Fruit fly (Drosophila melanogaster): Measurements from ENCODE around the gene CG2225.
A peak's percentile ranks its signal among the peaks of the same experiment; 100 is the strongest.

The CG2225 gene

DNA sequence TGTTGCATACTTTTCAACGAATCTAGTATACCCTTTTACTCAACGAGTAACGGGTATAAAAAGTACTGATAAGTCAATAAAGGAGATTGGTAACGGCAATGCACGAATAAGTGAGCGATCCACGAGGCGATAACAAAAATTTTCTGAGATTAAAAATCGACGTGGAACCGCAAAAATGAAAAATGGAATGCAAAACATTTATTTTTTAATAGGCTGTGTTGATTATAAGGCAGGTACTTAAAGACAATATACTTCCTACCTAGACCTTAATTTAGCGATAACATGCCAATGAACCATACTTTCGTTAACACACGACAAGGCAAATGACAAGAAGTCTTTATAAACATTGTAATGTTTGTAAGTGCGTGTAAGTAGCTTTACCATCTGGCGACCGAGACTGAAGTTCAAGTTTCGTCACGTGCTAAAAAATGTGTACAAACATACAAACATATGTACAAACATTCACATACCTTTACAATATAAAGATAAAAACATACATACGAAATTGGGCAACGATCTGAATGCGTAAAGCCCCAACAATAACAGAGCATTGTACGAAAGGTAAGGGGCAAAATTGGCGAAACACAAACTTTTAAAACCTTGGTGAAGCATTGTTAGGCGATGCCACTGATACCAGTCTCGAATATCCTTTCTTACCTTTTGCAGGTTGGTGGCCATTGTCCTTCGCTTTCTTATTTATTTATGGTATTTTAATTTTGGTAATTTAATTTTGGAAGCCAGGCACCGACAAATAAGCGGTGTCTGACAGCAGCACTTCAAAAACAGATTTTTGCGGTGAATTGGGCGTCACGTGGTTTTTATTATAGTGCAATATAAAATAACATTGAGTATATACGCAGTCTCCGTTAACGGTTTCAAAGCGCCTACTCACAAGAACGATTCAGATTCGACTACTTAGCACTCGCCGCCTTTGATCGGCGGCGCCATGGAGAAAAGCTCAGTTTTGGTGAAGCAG is 54.3 kb downstream of the CG2225 start:
- TF ChIP-seq CG6791 (GFP tag; IDR thresholded peaks at IDR 0.05; ENCODE audit: partially characterized antibody): peak; percentile 33; the same call in 1 of the 3 replicates
- peak; percentile 83 for TF ChIP-seq cwo (GFP tag; optimal IDR thresholded peaks at IDR 0.05)
- TF ChIP-seq grn (GFP tag; optimal IDR thresholded peaks at IDR 0.05): peak; percentile 84
- TF ChIP-seq CG15011 (GFP tag; optimal IDR thresholded peaks at IDR 0.05): peak; percentile 6
- 0 out of 3 replicates have a peak, but pooled peaks have one; percentile 29 for TF ChIP-seq z (GFP tag; IDR thresholded peaks at IDR 0.05)
- TF ChIP-seq Med (GFP tag): peak; percentile 31
- TF ChIP-seq exex (tag; optimal IDR thresholded peaks at IDR 0.05): peak; percentile 78
- TF ChIP-seq CG3847 (GFP tag; IDR thresholded peaks at IDR 0.05): no peak
- TF ChIP-seq Atf-2 (GFP tag; optimal IDR thresholded peaks at IDR 0.05): no peak
- no peak for TF ChIP-seq pan (optimal IDR thresholded peaks at IDR 0.05)
- peak in 1 of 2 experiments; percentile 44 for TF ChIP-seq pan (GFP tag; optimal IDR thresholded peaks at IDR 0.05 in 1 of 2, IDR thresholded peaks at IDR 0.05 in 1 of 2)
- 0 out of 2 replicates have a peak, but pooled peaks have one; percentile 14 for TF ChIP-seq tna (GFP tag; IDR thresholded peaks at IDR 0.05; ENCODE audit: partially characterized antibody)
- TF ChIP-seq CG13287 (GFP tag; IDR thresholded peaks at IDR 0.05; ENCODE audit: partially characterized antibody): 0 out of 2 replicates have a peak, but pooled peaks have one; percentile 6
- TF ChIP-seq CG11695 (GFP tag; IDR thresholded peaks at IDR 0.05): 0 out of 3 replicates have a peak, but pooled peaks have one; percentile 12
- TF ChIP-seq row (GFP tag; IDR thresholded peaks at IDR 0.05): peak; percentile 4; the same call in 1 of the 3 replicates
- TF ChIP-seq Fer1 (GFP tag; optimal IDR thresholded peaks at IDR 0.05): no peak
- TF ChIP-seq sug (tag; optimal IDR thresholded peaks at IDR 0.05): peak; percentile 57
- TF ChIP-seq sd (tag; optimal IDR thresholded peaks at IDR 0.05): peak; percentile 91
- no peak for TF ChIP-seq ab (GFP tag; optimal IDR thresholded peaks at IDR 0.05)
- peak; percentile 61 for TF ChIP-seq mirr (GFP tag; optimal IDR thresholded peaks at IDR 0.05)
- TF ChIP-seq eve (GFP tag; optimal IDR thresholded peaks at IDR 0.05): peak in 1 of 2 experiments; percentile 71
- peak; percentile 38; the same call in 1 of the 2 replicates for TF ChIP-seq bbx (GFP tag; IDR thresholded peaks at IDR 0.05; ENCODE audit: partially characterized antibody)
- TF ChIP-seq CG11093 (GFP tag; IDR thresholded peaks at IDR 0.05): no peak
- peak; percentile 67 for TF ChIP-seq sens (GFP tag)
- TF ChIP-seq Jarid2 (GFP tag; optimal IDR thresholded peaks at IDR 0.05): peak; percentile 41
- no peak for TF ChIP-seq CG6765 (GFP tag; optimal IDR thresholded peaks at IDR 0.05)
- no peak for TF ChIP-seq CG1529 (GFP tag; optimal IDR thresholded peaks at IDR 0.05)
- no peak for TF ChIP-seq CG2129 (GFP tag; IDR thresholded peaks at IDR 0.05; ENCODE audit: partially characterized antibody)
- TF ChIP-seq CG12155 (GFP tag; optimal IDR thresholded peaks at IDR 0.05): peak; percentile 34
- peak; percentile 30; the same call in 1 of the 2 replicates for TF ChIP-seq CG32532 (GFP tag; IDR thresholded peaks at IDR 0.05)
- no peak for TF ChIP-seq otp (GFP tag; IDR thresholded peaks at IDR 0.05)
- TF ChIP-seq Pdp1 (GFP tag; optimal IDR thresholded peaks at IDR 0.05): peak in 1 of 2 experiments; percentile 19

DNA sequence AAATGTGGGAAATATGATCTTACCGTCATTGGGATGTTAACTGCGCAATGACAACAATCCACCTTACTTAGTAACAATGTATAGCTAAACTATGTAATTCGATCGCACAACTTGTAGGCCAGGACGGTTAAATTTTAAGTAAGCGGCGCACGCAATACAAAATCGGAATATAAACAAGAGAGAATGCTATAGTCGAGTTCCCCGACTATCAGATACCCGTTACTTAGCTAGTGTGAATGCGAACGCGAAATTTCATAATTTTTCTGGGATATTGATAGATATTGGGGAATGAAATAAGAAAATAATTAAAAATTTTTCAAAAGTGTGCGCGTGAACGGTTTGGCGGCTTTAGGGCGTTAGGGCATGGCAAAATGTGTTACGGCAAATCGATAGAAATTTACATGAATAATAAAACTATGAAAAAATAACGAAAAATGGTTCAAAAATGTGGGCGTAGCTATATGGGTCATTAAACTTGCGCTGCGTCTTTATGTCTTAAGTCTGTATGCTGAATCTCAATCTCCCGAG is 55.2 kb downstream of the CG2225 start:
- TF ChIP-seq HLH4C (GFP tag; IDR thresholded peaks at IDR 0.05; ENCODE audit: partially characterized antibody) (peak; percentile 53; the same call in 2 of the 3 replicates), CG43689 (GFP tag; IDR thresholded peaks at IDR 0.05) (no peak), Tbp (GFP tag; optimal IDR thresholded peaks at IDR 0.05) (no peak), caup (GFP tag; optimal IDR thresholded peaks at IDR 0.05; ENCODE audit: severe bottlenecking) (no peak), Ets65A (GFP tag) (peak; percentile 60), Mes4 (GFP tag; optimal IDR thresholded peaks at IDR 0.05) (no peak), Bgb (GFP tag; IDR thresholded peaks at IDR 0.05; ENCODE audit: partially characterized antibody) (0 out of 2 replicates have a peak, but pooled peaks have one; percentile 37), tna (GFP tag; IDR thresholded peaks at IDR 0.05; ENCODE audit: partially characterized antibody) (peak; percentile 64), CG7963 (GFP tag; IDR thresholded peaks at IDR 0.05; ENCODE audit: partially characterized antibody) (peak; percentile 58; the same call in 2 of the 3 replicates), disco-r (GFP tag; optimal IDR thresholded peaks at IDR 0.05) (no peak), Med (GFP tag) (peak; percentile 51), CG14860 (GFP tag; IDR thresholded peaks at IDR 0.05; ENCODE audit: partially characterized antibody) (peak; percentile 43; the same call in 1 of the 3 replicates), hb (GFP tag; IDR thresholded peaks at IDR 0.05; ENCODE audit: partially characterized antibody) (peak; percentile 61; the same call in 1 of the 3 replicates), CG6791 (GFP tag; IDR thresholded peaks at IDR 0.05; ENCODE audit: partially characterized antibody) (peak; percentile 44; the same call in 1 of the 3 replicates), row (GFP tag; IDR thresholded peaks at IDR 0.05) (0 out of 3 replicates have a peak, but pooled peaks have one; percentile 34), Opbp (GFP tag; IDR thresholded peaks at IDR 0.05; ENCODE audit: partially characterized antibody) (0 out of 3 replicates have a peak, but pooled peaks have one; percentile 15), CG14050 (GFP tag; IDR thresholded peaks at IDR 0.05) (no peak)

Measured in whole organism, embryonic.